Fruit fly (Drosophila melanogaster) whole organism, embryonic: ENCODE results near the gene Irbp18.

ENCODE experiments used
- Atf6 ChIP-seq: fragments of 200-800 bp; sonication (Bioruptor generic); IDR thresholded peaks from 2 replicates; pipeline ENCODE4 v1.3.6; 2022; ENCODE audit warnings: missing biosample characterization, missing genetic modification characterization
- Bteb2 ChIP-seq: fragments of 200-800 bp; sonication (Bioruptor generic); optimal IDR thresholded peaks from 2 replicates; lab custom pipeline; 2016; ENCODE audit warnings: missing biosample characterization, missing genetic modification characterization
- CG1024 ChIP-seq: fragments of 200-800 bp; sonication (Bioruptor generic); IDR thresholded peaks from 2 replicates; pipeline ENCODE4 v1.3.6; 2022; ENCODE audit warnings: missing biosample characterization, missing genetic modification characterization
- CG10565 ChIP-seq: fragments of 200-800 bp; sonication (Bioruptor generic); optimal IDR thresholded peaks from 3 replicates; lab custom pipeline; 2016; ENCODE audit warnings: missing biosample characterization, mild to moderate bottlenecking, missing genetic modification characterization
- CG11247 ChIP-seq: fragments of 200-800 bp; sonication (Bioruptor generic); IDR thresholded peaks from 2 replicates; pipeline ENCODE4 v1.3.6; 2022; ENCODE audit warnings: missing biosample characterization, missing genetic modification characterization
- CG11695 ChIP-seq: fragments of 200-800 bp; sonication (Bioruptor generic); IDR thresholded peaks from 3 replicates; pipeline ENCODE4 v1.3.6; 2022; ENCODE audit warnings: missing biosample characterization, missing genetic modification characterization
- CG12744 ChIP-seq: fragments of 200-800 bp; sonication (Bioruptor generic); optimal IDR thresholded peaks from 2 replicates; lab custom pipeline; 2016; ENCODE audit warnings: missing biosample characterization, missing genetic modification characterization
- CG13123 ChIP-seq: fragments of 200-800 bp; sonication (Bioruptor generic); optimal IDR thresholded peaks from 2 replicates; lab custom pipeline; 2016; ENCODE audit warnings: missing biosample characterization, missing genetic modification characterization
- CG13287 ChIP-seq: fragments of 200-800 bp; sonication (Bioruptor generic); IDR thresholded peaks from 2 replicates; pipeline ENCODE4 v1.3.6; 2022; ENCODE audit warnings: missing biosample characterization, missing genetic modification characterization; ENCODE audit not compliant: partially characterized antibody
- CG1529 ChIP-seq: fragments of 200-800 bp; sonication (Bioruptor generic); optimal IDR thresholded peaks from 3 replicates; lab custom pipeline; 2018; ENCODE audit warnings: missing biosample characterization, missing genetic modification characterization
- CG15601 ChIP-seq: fragments of 200-800 bp; sonication (Bioruptor generic); optimal IDR thresholded peaks from 3 replicates; lab custom pipeline; 2019; ENCODE audit warnings: missing biosample characterization, mild to moderate bottlenecking, missing genetic modification characterization, moderate library complexity
- CG15696 ChIP-seq: fragments of 200-800 bp; sonication (Bioruptor generic); optimal IDR thresholded peaks from 2 replicates; lab custom pipeline; 2019; ENCODE audit warnings: missing biosample characterization, mild to moderate bottlenecking, missing genetic modification characterization, moderate library complexity
- CG17359 ChIP-seq: fragments of 200-800 bp; sonication (Bioruptor generic); optimal IDR thresholded peaks from 3 replicates; lab custom pipeline; 2018; ENCODE audit warnings: missing biosample characterization, mild to moderate bottlenecking, missing genetic modification characterization, moderate library complexity
- CG18764 ChIP-seq: fragments of 200-800 bp; sonication (Bioruptor generic); optimal IDR thresholded peaks from 3 replicates; lab custom pipeline; 2016; ENCODE audit warnings: missing biosample characterization, missing genetic modification characterization
- CG2129 ChIP-seq: fragments of 200-800 bp; sonication (Bioruptor generic); IDR thresholded peaks from 2 replicates; pipeline ENCODE4 v1.3.6; 2022; ENCODE audit warnings: missing biosample characterization, missing genetic modification characterization; ENCODE audit not compliant: partially characterized antibody
- CG34376 ChIP-seq: fragments of 200-800 bp; sonication (Bioruptor generic); optimal IDR thresholded peaks from 2 replicates; lab custom pipeline; 2018; ENCODE audit warnings: missing biosample characterization, mild to moderate bottlenecking, missing genetic modification characterization
- CG6272 ChIP-seq: fragments of 200-800 bp; sonication (Bioruptor generic); IDR thresholded peaks from 2 replicates; pipeline ENCODE4 v1.3.6; 2022; ENCODE audit warnings: missing biosample characterization, missing genetic modification characterization
- CG7786 ChIP-seq: fragments of 200-800 bp; sonication (Bioruptor generic); optimal IDR thresholded peaks from 2 replicates; lab custom pipeline; 2016; ENCODE audit warnings: missing biosample characterization, missing genetic modification characterization
- Chrac-16 ChIP-seq: fragments of 200-800 bp; sonication (Bioruptor generic); optimal IDR thresholded peaks from 3 replicates; lab custom pipeline; 2016; ENCODE audit warnings: missing biosample characterization, missing genetic modification characterization
- D ChIP-seq, 2 experiments: fragments of 200-800 bp in 1 of 2; fragments of >200 bp in 1 of 2; sonication (Bioruptor generic) in 1 of 2; optimal IDR thresholded peaks; 2 replicates in 1 of 2; 3 replicates in 1 of 2; lab custom pipeline; 2017; ENCODE audit warnings: mild to moderate bottlenecking in 1 of 2, missing biosample characterization in 1 of 2, missing genetic modification characterization in 1 of 2, missing genetic modification reagents in 1 of 2
- Dek ChIP-seq: fragments of 200-800 bp; sonication (Bioruptor generic); optimal IDR thresholded peaks from 3 replicates; lab custom pipeline; 2019; ENCODE audit warnings: missing biosample characterization, mild to moderate bottlenecking, missing genetic modification characterization, moderate library complexity
- Dip3 ChIP-seq: fragments of 200-800 bp; sonication (Bioruptor generic); optimal IDR thresholded peaks from 3 replicates; lab custom pipeline; 2016; ENCODE audit warnings: missing biosample characterization, missing genetic modification characterization
- Dp ChIP-seq: fragments of 200-800 bp; sonication (Bioruptor generic); optimal IDR thresholded peaks from 2 replicates; lab custom pipeline; 2018; ENCODE audit warnings: missing biosample characterization, mild to moderate bottlenecking, missing genetic modification characterization, moderate library complexity
- E2f2 ChIP-seq: fragments of 200-800 bp; sonication (Bioruptor generic); IDR thresholded peaks from 2 replicates; pipeline ENCODE4 v1.3.6; 2022; ENCODE audit warnings: missing biosample characterization, missing genetic modification characterization
- ERR ChIP-seq: fragments of 200-800 bp; sonication (Bioruptor generic); optimal IDR thresholded peaks from 2 replicates; lab custom pipeline; 2016; ENCODE audit warnings: missing biosample characterization, missing genetic modification characterization
- Hmr ChIP-seq: fragments of 200-800 bp; sonication (Bioruptor generic); optimal IDR thresholded peaks from 3 replicates; lab custom pipeline; 2017; ENCODE audit warnings: mild to moderate bottlenecking, missing biosample characterization, missing genetic modification reagents, missing genetic modification characterization
- Hmx ChIP-seq: fragments of 200-800 bp; sonication (Bioruptor generic); optimal IDR thresholded peaks from 2 replicates; lab custom pipeline; 2016; ENCODE audit warnings: missing biosample characterization, missing genetic modification characterization
- Hr51 ChIP-seq, 2 experiments: fragments of 200-800 bp; sonication (Bioruptor generic); optimal IDR thresholded peaks; 2 replicates in 1 of 2; 3 replicates in 1 of 2; lab custom pipeline; 2016 to 2018; ENCODE audit warnings: missing biosample characterization in 2 of 2, missing genetic modification characterization in 2 of 2, mild to moderate bottlenecking in 1 of 2, moderate library complexity in 1 of 2
- Kr ChIP-seq: fragments of 200-800 bp; sonication (Bioruptor generic); optimal IDR thresholded peaks from 2 replicates; lab custom pipeline; 2017; ENCODE audit warnings: missing biosample characterization, mild to moderate bottlenecking, missing genetic modification characterization
- MBD-R2 ChIP-seq: fragments of 200-800 bp; sonication (Bioruptor generic); IDR thresholded peaks from 2 replicates; pipeline ENCODE4 v1.3.6; 2022; ENCODE audit warnings: missing biosample characterization, missing genetic modification characterization
- Nf-YB ChIP-seq: fragments of 200-800 bp; sonication (Bioruptor generic); optimal IDR thresholded peaks from 3 replicates; lab custom pipeline; 2019; ENCODE audit warnings: missing biosample characterization, mild to moderate bottlenecking, missing genetic modification characterization, moderate library complexity
- Scr ChIP-seq: fragments of 200-800 bp; sonication (Bioruptor generic); IDR thresholded peaks from 2 replicates; pipeline ENCODE4 v1.3.6; 2022; ENCODE audit warnings: missing biosample characterization, missing genetic modification characterization; ENCODE audit not compliant: partially characterized antibody
- Xbp1 ChIP-seq: fragments of 200-800 bp; sonication (Bioruptor generic); optimal IDR thresholded peaks from 3 replicates; lab custom pipeline; 2016; ENCODE audit warnings: missing biosample characterization, mild to moderate bottlenecking, missing genetic modification characterization
- YL-1 ChIP-seq: fragments of 200-800 bp; sonication (Bioruptor generic); optimal IDR thresholded peaks from 3 replicates; lab custom pipeline; 2017; ENCODE audit warnings: missing biosample characterization, mild to moderate bottlenecking, missing genetic modification characterization
- az2 ChIP-seq: fragments of 200-800 bp; sonication (Bioruptor generic); optimal IDR thresholded peaks from 3 replicates; lab custom pipeline; 2016; ENCODE audit warnings: missing biosample characterization, missing genetic modification characterization
- crc ChIP-seq: fragments of 200-800 bp; sonication (Bioruptor generic); optimal IDR thresholded peaks from 2 replicates; lab custom pipeline; 2016; ENCODE audit warnings: missing biosample characterization, missing genetic modification characterization
- croc ChIP-seq: fragments of 200-800 bp; sonication (Bioruptor generic); conservative IDR thresholded peaks from 3 replicates; pipeline ENCODE4 v1.3.6; 2022; ENCODE audit warnings: missing biosample characterization, missing genetic modification characterization
- crp ChIP-seq, 2 experiments: fragments of 200-800 bp; sonication (Bioruptor generic); optimal IDR thresholded peaks; 2 replicates in 1 of 2; 3 replicates in 1 of 2; lab custom pipeline; 2017; ENCODE audit warnings: missing biosample characterization in 2 of 2, missing genetic modification characterization in 2 of 2, mild to moderate bottlenecking in 1 of 2, moderate library complexity in 1 of 2
- fd3F ChIP-seq: fragments of 200-800 bp; sonication (Bioruptor generic); optimal IDR thresholded peaks from 2 replicates; lab custom pipeline; 2018; ENCODE audit warnings: missing biosample characterization, mild to moderate bottlenecking, missing genetic modification characterization, moderate library complexity
- gem ChIP-seq: fragments of 200-800 bp; sonication (Bioruptor generic); optimal IDR thresholded peaks from 2 replicates; lab custom pipeline; 2019; ENCODE audit warnings: missing biosample characterization, mild to moderate bottlenecking, missing genetic modification characterization, moderate library complexity
- grau ChIP-seq: fragments of 200-800 bp; optimal IDR thresholded peaks from 3 replicates; lab custom pipeline; 2019; ENCODE audit warnings: missing biosample characterization, mild to moderate bottlenecking, missing genetic modification characterization, moderate library complexity
- insv ChIP-seq, 2 experiments: fragments of 200-800 bp; sonication (Bioruptor generic); optimal IDR thresholded peaks; 3 replicates each; lab custom pipeline; 2016 to 2018; ENCODE audit warnings: missing biosample characterization in 2 of 2, missing genetic modification characterization in 2 of 2
- inv ChIP-seq: fragments of 200-800 bp; sonication (Bioruptor generic); IDR thresholded peaks from 2 replicates; pipeline ENCODE4 v1.3.6; 2022; ENCODE audit warnings: missing biosample characterization, missing genetic modification characterization; ENCODE audit not compliant: partially characterized antibody
- jing ChIP-seq: fragments of 200-800 bp; sonication (Bioruptor generic); optimal IDR thresholded peaks from 2 replicates; lab custom pipeline; 2018; ENCODE audit warnings: missing biosample characterization, mild to moderate bottlenecking, missing genetic modification characterization
- lbe ChIP-seq: fragments of 200-800 bp; sonication (Bioruptor generic); optimal IDR thresholded peaks from 2 replicates; lab custom pipeline; 2016; ENCODE audit warnings: missing biosample characterization, mild to moderate bottlenecking, missing genetic modification characterization
- phol ChIP-seq: fragments of 200-800 bp; sonication (Bioruptor generic); optimal IDR thresholded peaks from 3 replicates; lab custom pipeline; 2018; ENCODE audit warnings: missing biosample characterization, mild to moderate bottlenecking, missing genetic modification characterization, moderate library complexity
- trh ChIP-seq: fragments of 200-800 bp; sonication (Bioruptor generic); optimal IDR thresholded peaks from 2 replicates; lab custom pipeline; 2016; ENCODE audit warnings: missing biosample characterization, missing genetic modification characterization
- vvl ChIP-seq: fragments of 200-800 bp; sonication (Bioruptor generic); IDR thresholded peaks from 2 replicates; pipeline ENCODE4 v1.3.6; 2022; ENCODE audit warnings: missing biosample characterization, missing genetic modification characterization
- zfh2 ChIP-seq: fragments of 200-800 bp; sonication (Bioruptor generic); optimal IDR thresholded peaks from 2 replicates; lab custom pipeline; 2016; ENCODE audit warnings: missing biosample characterization, missing genetic modification characterization

Gene Irbp18

DNA sequence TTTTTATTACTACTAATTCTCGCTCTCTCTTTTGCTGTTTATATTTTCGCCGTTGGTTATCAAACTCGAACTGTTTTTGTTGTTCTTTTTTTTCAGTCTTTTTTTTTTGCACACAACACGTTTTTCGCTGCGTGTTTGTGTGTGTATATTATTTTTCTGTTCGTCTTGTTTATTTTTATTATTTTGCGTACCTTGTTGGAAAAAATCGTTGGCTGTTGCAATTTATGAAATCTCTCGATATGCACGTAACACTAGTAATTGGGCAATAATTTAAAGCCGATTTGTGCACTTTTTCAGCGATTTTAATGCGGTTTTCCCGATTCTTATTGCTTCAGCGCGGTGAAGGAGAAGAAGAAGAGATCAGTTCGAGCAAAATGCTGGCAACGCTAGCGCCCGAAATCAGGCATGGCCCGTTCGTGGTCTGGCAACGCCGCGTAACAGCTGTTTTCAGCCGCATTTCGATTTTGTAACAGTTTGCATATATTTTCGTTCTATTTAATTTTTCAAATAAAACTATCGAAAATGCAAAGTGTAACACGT, 22.5 kb upstream of the Irbp18 start, which contains the start of the genes FoxK and mRpL2 (continued):
- TF ChIP-seq inv (peak; percentile 34; the same call in 1 of the 2 replicates), CG12744 (no peak), Atf6 (GFP tag; lab: Robert Waterston, UW) (no peak), CG7786 (GFP tag; lab: Kevin White, UChicago) (no peak), Bteb2 (GFP tag; lab: Kevin White, UChicago) (no peak), lbe (GFP tag; lab: Kevin White, UChicago) (peak; percentile 74), CG18764 (GFP tag; lab: Kevin White, UChicago) (no peak), jing (GFP tag; lab: Kevin White, UChicago) (no peak), ERR (GFP tag; lab: Kevin White, UChicago) (peak; percentile 4), CG10565 (no peak), CG1529 (GFP tag; lab: Kevin White, UChicago) (no peak), Dp (GFP tag; lab: Kevin White, UChicago) (peak; percentile 51), Xbp1 (GFP tag; lab: Kevin White, UChicago) (peak; percentile 13), Chrac-16 (GFP tag; lab: Kevin White, UChicago) (no peak), zfh2 (GFP tag; lab: Kevin White, UChicago) (no peak), CG11695 (0 out of 3 replicates have a peak, but pooled peaks have one; percentile 21), insv (GFP tag; optimal IDR thresholded peaks at IDR 0.05; lab: Kevin White, UChicago) (peak in 1 of 2 experiments; percentile 38), CG13123 (GFP tag; lab: Kevin White, UChicago) (no peak), gem (peak; percentile 4), crp (GFP tag; optimal IDR thresholded peaks at IDR 0.05; lab: Kevin White, UChicago) (peak; percentile 70 to 97), CG17359 (tag; lab: Kevin White, UChicago) (no peak), croc (GFP tag; lab: Robert Waterston, UW) (no peak), Hr51 (GFP tag; optimal IDR thresholded peaks at IDR 0.05; lab: Kevin White, UChicago) (no peak), CG15601 (tag; lab: Kevin White, UChicago) (no peak), Hmr (GFP tag; lab: Kevin White, UChicago) (peak; percentile 4), trh (GFP tag; lab: Kevin White, UChicago) (no peak), grau (peak; percentile 2), CG13287 (GFP tag; lab: Robert Waterston, UW) (peak; percentile 57; the same call in 1 of the 2 replicates), phol (tag; lab: Kevin White, UChicago) (peak; percentile 45), fd3F (GFP tag; lab: Kevin White, UChicago) (no peak), Kr (GFP tag; lab: Kevin White, UChicago) (no peak), D (optimal IDR thresholded peaks at IDR 0.05; lab: Kevin White, UChicago) (no peak), D (GFP tag; optimal IDR thresholded peaks at IDR 0.05; lab: Kevin White, UChicago) (no peak), E2f2 (GFP tag; lab: Robert Waterston, UW) (peak; percentile 58), CG34376 (GFP tag; lab: Kevin White, UChicago) (no peak), CG15696 (tag; lab: Kevin White, UChicago) (no peak), Dip3 (GFP tag; lab: Kevin White, UChicago) (no peak), Scr (peak; percentile 35; the same call in 1 of the 2 replicates), CG6272 (no peak), CG2129 (no peak), Nf-YB (GFP tag; lab: Kevin White, UChicago) (no peak), az2 (GFP tag; lab: Kevin White, UChicago) (no peak), CG11247 (no peak), MBD-R2 (GFP tag; lab: Robert Waterston, UW) (peak; percentile 89), YL-1 (GFP tag; lab: Kevin White, UChicago) (peak; percentile 72), Dek (tag; lab: Kevin White, UChicago) (no peak), vvl (peak; percentile 56; the same call in 1 of the 2 replicates), crc (no peak), CG1024 (GFP tag; lab: Robert Waterston, UW) (no peak), Hmx (GFP tag; lab: Kevin White, UChicago) (no peak)
